Fruit fly (Drosophila melanogaster) Kc167 (cell line): ENCODE measurements around the gene exex.

Experiments used
- Sin3A ChIP-seq: fragments of >200 bp; optimal IDR thresholded peaks from 2 replicates; lab custom pipeline; 2018; ENCODE audit warnings: missing external identifiers
- h ChIP-seq: fragments of >200 bp; optimal IDR thresholded peaks from 3 replicates; lab custom pipeline; 2018; ENCODE audit warnings: missing external identifiers
- psq ChIP-seq: fragments of >200 bp; optimal IDR thresholded peaks from 2 replicates; lab custom pipeline; 2017; ENCODE audit warnings: missing external identifiers
- ttk ChIP-seq: sonication (Bioruptor generic); optimal IDR thresholded peaks from 2 replicates; lab custom pipeline; 2017; ENCODE audit warnings: missing external identifiers

dm6 chr3L:7983602-7984223 is 35.7 kb downstream of the exex start:
- TF ChIP-seq Sin3A (no peak), h (no peak), psq (no peak), ttk (lab: Kevin White, UChicago) (no peak)
